Fruit fly (Drosophila melanogaster) whole organism, embryonic: ENCODE data around the gene PLCXD.

ENCODE experiments used
- CG10431 ChIP-seq: fragments of 200-800 bp; sonication (Bioruptor generic); optimal IDR thresholded peaks from 3 replicates; lab custom pipeline; 2018; ENCODE audit warnings: missing biosample characterization, mild to moderate bottlenecking, missing genetic modification characterization
- CG10979 ChIP-seq: fragments of 200-800 bp; sonication (Bioruptor generic); optimal IDR thresholded peaks from 2 replicates; lab custom pipeline; 2018; ENCODE audit warnings: missing biosample characterization, mild to moderate bottlenecking, missing genetic modification characterization, moderate library complexity
- CG14050 ChIP-seq: fragments of 200-800 bp; sonication (Bioruptor generic); IDR thresholded peaks from 3 replicates; pipeline ENCODE4 v1.3.6; 2022; ENCODE audit warnings: missing biosample characterization, missing genetic modification characterization
- CG14441 ChIP-seq: fragments of 200-800 bp; sonication (Bioruptor generic); IDR thresholded peaks from 2 replicates; pipeline ENCODE4 v1.3.6; 2022; ENCODE audit warnings: missing biosample characterization, missing genetic modification characterization
- CG14667 ChIP-seq: fragments of 200-800 bp; sonication (Bioruptor generic); IDR thresholded peaks from 2 replicates; pipeline ENCODE4 v1.3.6; 2022; ENCODE audit warnings: missing biosample characterization, missing genetic modification characterization
- CG16815 ChIP-seq: fragments of 200-800 bp; sonication (Bioruptor generic); optimal IDR thresholded peaks from 3 replicates; lab custom pipeline; 2017; ENCODE audit warnings: missing biosample characterization, mild to moderate bottlenecking, missing genetic modification characterization
- CG16863 ChIP-seq: fragments of 200-800 bp; sonication (Bioruptor generic); optimal IDR thresholded peaks from 3 replicates; lab custom pipeline; 2016; ENCODE audit warnings: missing biosample characterization, missing genetic modification characterization
- CG17328 ChIP-seq: fragments of 200-800 bp; sonication (Bioruptor generic); IDR thresholded peaks from 2 replicates; pipeline ENCODE4 v1.3.6; 2022; ENCODE audit warnings: missing biosample characterization, missing genetic modification characterization
- CG17829 ChIP-seq: fragments of 200-800 bp; optimal IDR thresholded peaks from 2 replicates; lab custom pipeline; 2019; ENCODE audit warnings: missing biosample characterization, mild to moderate bottlenecking, missing genetic modification characterization, moderate library complexity
- CG1792 ChIP-seq: fragments of 200-800 bp; sonication (Bioruptor generic); optimal IDR thresholded peaks from 2 replicates; lab custom pipeline; 2016; ENCODE audit warnings: missing biosample characterization, missing genetic modification characterization
- CG30431 ChIP-seq: fragments of 200-800 bp; sonication (Bioruptor generic); optimal IDR thresholded peaks from 2 replicates; lab custom pipeline; 2017; ENCODE audit warnings: missing biosample characterization, missing genetic modification characterization
- CG3065 ChIP-seq: fragments of 200-800 bp; sonication (Bioruptor generic); optimal IDR thresholded peaks from 2 replicates; lab custom pipeline; 2016; ENCODE audit warnings: missing biosample characterization, missing genetic modification characterization
- CG3726 ChIP-seq: fragments of 200-800 bp; sonication (Bioruptor generic); IDR thresholded peaks from 3 replicates; pipeline ENCODE4, ENCODE4 v1.3.6; 2022; ENCODE audit warnings: missing biosample characterization, missing genetic modification characterization
- CG4617 ChIP-seq: fragments of 200-800 bp; sonication (Bioruptor generic); optimal IDR thresholded peaks from 3 replicates; lab custom pipeline; 2016; ENCODE audit warnings: missing biosample characterization, missing genetic modification characterization, borderline replicate concordance
- CG6654 ChIP-seq: fragments of 200-800 bp; sonication (Bioruptor generic); optimal IDR thresholded peaks from 2 replicates; lab custom pipeline; 2017; ENCODE audit warnings: missing biosample characterization, mild to moderate bottlenecking, missing genetic modification characterization
- CG6791 ChIP-seq: fragments of 200-800 bp; sonication (Bioruptor generic); IDR thresholded peaks from 3 replicates; pipeline ENCODE4 v1.3.6; 2022; ENCODE audit warnings: missing biosample characterization, missing genetic modification characterization; ENCODE audit not compliant: partially characterized antibody
- CG8359 ChIP-seq: fragments of 200-800 bp; sonication (Bioruptor generic); optimal IDR thresholded peaks from 2 replicates; lab custom pipeline; 2017; ENCODE audit warnings: missing biosample characterization, mild to moderate bottlenecking, missing genetic modification characterization, borderline replicate concordance
- CG9215 ChIP-seq: fragments of 200-800 bp; sonication (Bioruptor generic); IDR thresholded peaks from 2 replicates; pipeline ENCODE4 v1.3.6; 2022; ENCODE audit warnings: missing biosample characterization, missing genetic modification characterization
- CG9817 ChIP-seq: fragments of 200-800 bp; sonication (Bioruptor generic); optimal IDR thresholded peaks from 2 replicates; lab custom pipeline; 2018; ENCODE audit warnings: missing biosample characterization, mild to moderate bottlenecking, missing genetic modification characterization, moderate library complexity
- Dad ChIP-seq: fragments of 200-800 bp; sonication (Bioruptor generic); optimal IDR thresholded peaks from 3 replicates; lab custom pipeline; 2016; ENCODE audit warnings: missing biosample characterization, missing genetic modification characterization
- Dp ChIP-seq: fragments of 200-800 bp; sonication (Bioruptor generic); optimal IDR thresholded peaks from 2 replicates; lab custom pipeline; 2018; ENCODE audit warnings: missing biosample characterization, mild to moderate bottlenecking, missing genetic modification characterization, moderate library complexity
- Eip74EF ChIP-seq, 2 experiments: fragments of 200-800 bp in 1 of 2; fragments of >200 bp in 1 of 2; sonication (Bioruptor generic) in 1 of 2; optimal IDR thresholded peaks; 2 replicates each; lab custom pipeline; 2017 to 2019; ENCODE audit warnings: missing biosample characterization in 2 of 2, missing genetic modification characterization in 2 of 2, mild to moderate bottlenecking in 1 of 2, moderate library complexity in 1 of 2
- Fer2 ChIP-seq: fragments of 200-800 bp; sonication (Bioruptor generic); optimal IDR thresholded peaks from 2 replicates; lab custom pipeline; 2018; ENCODE audit warnings: missing biosample characterization, mild to moderate bottlenecking, missing genetic modification characterization, moderate library complexity
- Fer3 ChIP-seq: fragments of 200-800 bp; sonication (Bioruptor generic); optimal IDR thresholded peaks from 2 replicates; lab custom pipeline; 2018; ENCODE audit warnings: missing biosample characterization, mild to moderate bottlenecking, missing genetic modification characterization, moderate library complexity
- Gug ChIP-seq: fragments of 200-800 bp; sonication (Bioruptor generic); IDR thresholded peaks from 4 replicates; pipeline ENCODE4 v1.3.6; 2022; ENCODE audit warnings: missing biosample characterization, missing genetic modification characterization
- HLHmδ ChIP-seq: fragments of 200-800 bp; sonication (Bioruptor generic); optimal IDR thresholded peaks from 2 replicates; lab custom pipeline; 2018; ENCODE audit warnings: missing biosample characterization, mild to moderate bottlenecking, missing genetic modification characterization, moderate library complexity
- Hr78 ChIP-seq, 2 experiments: fragments of 200-800 bp in 1 of 2; fragments of >200 bp in 1 of 2; sonication (Bioruptor generic) in 1 of 2; optimal IDR thresholded peaks; 2 replicates each; lab custom pipeline; 2017 to 2019; ENCODE audit warnings: missing biosample characterization in 2 of 2, missing genetic modification characterization in 2 of 2, mild to moderate bottlenecking in 1 of 2, moderate library complexity in 1 of 2
- MBD-R2 ChIP-seq: fragments of 200-800 bp; sonication (Bioruptor generic); IDR thresholded peaks from 2 replicates; pipeline ENCODE4 v1.3.6; 2022; ENCODE audit warnings: missing biosample characterization, missing genetic modification characterization
- NC2α ChIP-seq: fragments of 200-800 bp; sonication (Bioruptor generic); optimal IDR thresholded peaks from 2 replicates; lab custom pipeline; 2016; ENCODE audit warnings: missing biosample characterization, missing genetic modification characterization
- Oaz ChIP-seq: fragments of 200-800 bp; sonication (Bioruptor generic); IDR thresholded peaks from 2 replicates; pipeline ENCODE4 v1.3.6; 2022; ENCODE audit warnings: missing biosample characterization, missing genetic modification characterization
- Rx ChIP-seq: fragments of 200-800 bp; sonication (Bioruptor generic); IDR thresholded peaks from 2 replicates; pipeline ENCODE4 v1.3.6; 2022; ENCODE audit warnings: missing biosample characterization, missing genetic modification characterization
- Six4 ChIP-seq: fragments of 200-800 bp; sonication (Bioruptor generic); optimal IDR thresholded peaks from 2 replicates; lab custom pipeline; 2016; ENCODE audit warnings: missing biosample characterization, missing genetic modification characterization
- ato ChIP-seq: fragments of 200-800 bp; sonication (Bioruptor generic); IDR thresholded peaks from 2 replicates; pipeline ENCODE4 v1.3.6; 2022; ENCODE audit warnings: missing biosample characterization, missing genetic modification characterization; ENCODE audit not compliant: partially characterized antibody
- crc ChIP-seq: fragments of 200-800 bp; sonication (Bioruptor generic); optimal IDR thresholded peaks from 2 replicates; lab custom pipeline; 2016; ENCODE audit warnings: missing biosample characterization, missing genetic modification characterization
- croc ChIP-seq: fragments of 200-800 bp; sonication (Bioruptor generic); conservative IDR thresholded peaks from 3 replicates; pipeline ENCODE4 v1.3.6; 2022; ENCODE audit warnings: missing biosample characterization, missing genetic modification characterization
- esg ChIP-seq: fragments of 200-800 bp; sonication (Bioruptor generic); conservative IDR thresholded peaks from 2 replicates; pipeline ENCODE4 v1.3.6; 2022; ENCODE audit warnings: missing biosample characterization, missing genetic modification characterization
- jing ChIP-seq: fragments of 200-800 bp; sonication (Bioruptor generic); optimal IDR thresholded peaks from 2 replicates; lab custom pipeline; 2018; ENCODE audit warnings: missing biosample characterization, mild to moderate bottlenecking, missing genetic modification characterization
- luna ChIP-seq: fragments of 200-800 bp; sonication (Bioruptor generic); optimal IDR thresholded peaks from 2 replicates; lab custom pipeline; 2016; ENCODE audit warnings: missing biosample characterization, missing genetic modification characterization
- oc ChIP-seq: fragments of 200-800 bp; sonication (Bioruptor generic); optimal IDR thresholded peaks from 2 replicates; lab custom pipeline; 2018; ENCODE audit warnings: missing biosample characterization, mild to moderate bottlenecking, missing genetic modification characterization, moderate library complexity
- otp ChIP-seq: fragments of 200-800 bp; sonication (Bioruptor generic); IDR thresholded peaks from 3 replicates; pipeline ENCODE4, ENCODE4 v1.3.6; 2022; ENCODE audit warnings: missing biosample characterization, missing genetic modification characterization
- rib ChIP-seq: fragments of 200-800 bp; sonication (Bioruptor generic); IDR thresholded peaks from 2 replicates; pipeline ENCODE4 v1.3.6; 2022; ENCODE audit warnings: missing biosample characterization, missing genetic modification characterization
- seq ChIP-seq: fragments of 200-800 bp; sonication (Bioruptor generic); IDR thresholded peaks from 2 replicates; pipeline ENCODE4 v1.3.6; 2022; ENCODE audit warnings: missing biosample characterization, missing genetic modification characterization
- sna ChIP-seq: fragments of 200-800 bp; sonication (Bioruptor generic); IDR thresholded peaks from 2 replicates; pipeline ENCODE4 v1.3.6; 2022; ENCODE audit warnings: missing biosample characterization, missing genetic modification characterization; ENCODE audit not compliant: partially characterized antibody
- stc ChIP-seq: fragments of 200-800 bp; sonication (Bioruptor generic); IDR thresholded peaks from 2 replicates; pipeline ENCODE4 v1.3.6; 2022; ENCODE audit warnings: missing biosample characterization, missing genetic modification characterization
- tap ChIP-seq: fragments of 200-800 bp; optimal IDR thresholded peaks from 3 replicates; lab custom pipeline; 2019; ENCODE audit warnings: missing biosample characterization, mild to moderate bottlenecking, missing genetic modification characterization, moderate library complexity
- trem ChIP-seq: fragments of 200-800 bp; optimal IDR thresholded peaks from 3 replicates; lab custom pipeline; 2019; ENCODE audit warnings: missing biosample characterization, mild to moderate bottlenecking, missing genetic modification characterization, moderate library complexity
- ttk ChIP-seq: fragments of 200-800 bp; sonication (Bioruptor generic); IDR thresholded peaks from 2 replicates; pipeline ENCODE4 v2.1.2; 2022; ENCODE audit warnings: missing biosample characterization, missing genetic modification characterization
- tup ChIP-seq: fragments of 200-800 bp; sonication (Bioruptor generic); optimal IDR thresholded peaks from 2 replicates; lab custom pipeline; 2016; ENCODE audit warnings: missing biosample characterization, mild to moderate bottlenecking, missing genetic modification characterization, moderate library complexity
- unpg ChIP-seq: fragments of 200-800 bp; sonication (Bioruptor generic); optimal IDR thresholded peaks from 3 replicates; lab custom pipeline; 2018; ENCODE audit warnings: missing biosample characterization, mild to moderate bottlenecking, missing genetic modification characterization, moderate library complexity
- zen ChIP-seq: fragments of 200-800 bp; sonication (Bioruptor generic); optimal IDR thresholded peaks from 3 replicates; lab custom pipeline; 2018; ENCODE audit warnings: missing biosample characterization, mild to moderate bottlenecking, missing genetic modification characterization, moderate library complexity

The PLCXD gene

DNA sequence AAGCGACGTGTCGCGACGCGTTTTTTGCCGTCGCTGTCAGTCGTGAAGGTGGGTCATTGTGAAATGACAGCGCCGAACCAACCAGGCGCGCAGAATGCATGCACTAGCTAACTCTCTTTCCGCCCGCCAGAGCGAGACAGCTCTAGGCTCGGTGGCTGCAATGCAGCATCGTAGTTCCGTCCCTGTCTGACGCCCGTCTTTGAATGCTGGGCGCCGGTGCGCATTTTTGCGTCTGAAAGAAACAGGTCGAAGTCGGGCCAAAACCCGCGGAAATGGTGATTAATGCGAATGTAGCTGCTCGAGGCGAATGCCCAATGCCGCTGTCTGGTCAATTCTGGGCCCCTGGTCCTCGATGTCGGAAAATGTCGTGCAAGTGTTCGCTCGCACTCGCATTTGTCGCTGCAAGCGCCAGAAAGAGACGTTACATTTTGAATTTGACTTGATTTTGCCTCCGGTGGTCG is 41.9 kb upstream of the PLCXD start (continued):
- no peak for TF ChIP-seq stc (GFP tag; lab: Robert Waterston, UW)
- no peak for TF ChIP-seq ttk (GFP tag; lab: Robert Waterston, UW)
- TF ChIP-seq CG6791, result no peak
- TF ChIP-seq CG10979 (tag; lab: Kevin White, UChicago), result peak; percentile 50
- no peak for TF ChIP-seq esg
- peak; percentile 24 for TF ChIP-seq Fer3
- TF ChIP-seq Hr78 (GFP tag; optimal IDR thresholded peaks at IDR 0.05; lab: Kevin White, UChicago), result peak in 1 of 2 experiments; percentile 94
- no peak for TF ChIP-seq CG14050 (GFP tag; lab: Robert Waterston, UW)
- TF ChIP-seq CG1792 (GFP tag; lab: Kevin White, UChicago), result no peak
- TF ChIP-seq Gug (GFP tag; lab: Robert Waterston, UW), result 0 out of 4 replicates have a peak, but pooled peaks have one; percentile 15
- no peak for TF ChIP-seq luna
- TF ChIP-seq CG17829 (tag; lab: Kevin White, UChicago), result peak; percentile 85
- TF ChIP-seq CG16815 (GFP tag; lab: Kevin White, UChicago), result no peak
- TF ChIP-seq trem (tag; lab: Kevin White, UChicago), result peak; percentile 37
- no peak for TF ChIP-seq rib
- no peak for TF ChIP-seq seq
- TF ChIP-seq Fer2 (tag; lab: Kevin White, UChicago), result no peak
- no peak for TF ChIP-seq CG16863
- TF ChIP-seq oc, result peak; percentile 90
- no peak for TF ChIP-seq jing (GFP tag; lab: Kevin White, UChicago)
- TF ChIP-seq croc, result no peak; the same call in 2 of the 3 replicates
- no peak for TF ChIP-seq CG17328
- TF ChIP-seq NC2α (GFP tag; lab: Kevin White, UChicago), result peak; percentile 33
- no peak for TF ChIP-seq Rx (GFP tag; lab: Robert Waterston, UW)
- TF ChIP-seq Six4, result no peak
- TF ChIP-seq tup (GFP tag; lab: Kevin White, UChicago), result no peak
- no peak for TF ChIP-seq CG9817
- no peak for TF ChIP-seq CG9215 (GFP tag; lab: Robert Waterston, UW)
- TF ChIP-seq CG14441 (GFP tag; lab: Robert Waterston, UW), result no peak
- TF ChIP-seq CG3065 (GFP tag; lab: Kevin White, UChicago), result peak; percentile 41
- TF ChIP-seq ato (GFP tag; lab: Robert Waterston, UW), result no peak
- no peak for TF ChIP-seq CG30431 (GFP tag; lab: Kevin White, UChicago)
- no peak for TF ChIP-seq Oaz (GFP tag; lab: Robert Waterston, UW)
- peak; percentile 96 for TF ChIP-seq HLHmδ (GFP tag; lab: Kevin White, UChicago)
- TF ChIP-seq Dp (GFP tag; lab: Kevin White, UChicago), result peak; percentile 76
- TF ChIP-seq unpg (GFP tag; lab: Kevin White, UChicago), result peak; percentile 24
- TF ChIP-seq CG3726, result no peak
- TF ChIP-seq otp (GFP tag; lab: Robert Waterston, UW), result no peak
- TF ChIP-seq Eip74EF (GFP tag; optimal IDR thresholded peaks at IDR 0.05; lab: Kevin White, UChicago), result peak in 1 of 2 experiments; percentile 89
- TF ChIP-seq CG8359 (GFP tag; lab: Kevin White, UChicago), result peak; percentile 100
- TF ChIP-seq Dad (GFP tag; lab: Kevin White, UChicago), result peak; percentile 51
- no peak for TF ChIP-seq crc (GFP tag; lab: Kevin White, UChicago)
- no peak for TF ChIP-seq sna
- peak; percentile 85 for TF ChIP-seq CG10431 (GFP tag; lab: Kevin White, UChicago)
- TF ChIP-seq CG4617 (GFP tag; lab: Kevin White, UChicago), result no peak
- no peak for TF ChIP-seq CG6654 (GFP tag; lab: Kevin White, UChicago)
- no peak for TF ChIP-seq CG14667 (GFP tag; lab: Robert Waterston, UW)
- peak; percentile 88 for TF ChIP-seq zen (tag; lab: Kevin White, UChicago)
- peak; percentile 57 for TF ChIP-seq tap (tag; lab: Kevin White, UChicago)
- no peak for TF ChIP-seq MBD-R2 (GFP tag; lab: Robert Waterston, UW)
